Fruit fly (Drosophila melanogaster) whole organism, embryonic: Measurements from ENCODE around the gene Cp190.

Source experiments
- C15 ChIP-seq: fragments of 200-800 bp; sonication (Bioruptor generic); IDR thresholded peaks from 3 replicates; pipeline ENCODE4 v1.3.6; 2022; ENCODE audit warnings: missing biosample characterization, missing genetic modification characterization
- CG1024 ChIP-seq: fragments of 200-800 bp; sonication (Bioruptor generic); IDR thresholded peaks from 2 replicates; pipeline ENCODE4 v1.3.6; 2022; ENCODE audit warnings: missing biosample characterization, missing genetic modification characterization
- CG10462 ChIP-seq: fragments of 200-800 bp; sonication (Bioruptor generic); optimal IDR thresholded peaks from 2 replicates; lab custom pipeline; 2016; ENCODE audit warnings: missing biosample characterization, missing genetic modification characterization
- CG10654 ChIP-seq: fragments of 200-800 bp; sonication (Bioruptor generic); optimal IDR thresholded peaks from 2 replicates; lab custom pipeline; 2016; ENCODE audit warnings: missing biosample characterization, missing genetic modification characterization
- CG12769 ChIP-seq: fragments of 200-800 bp; sonication (Bioruptor generic); optimal IDR thresholded peaks from 2 replicates; lab custom pipeline; 2019; ENCODE audit warnings: missing biosample characterization, mild to moderate bottlenecking, missing genetic modification characterization, moderate library complexity
- CG15073 ChIP-seq: fragments of 200-800 bp; sonication (Bioruptor generic); optimal IDR thresholded peaks from 2 replicates; lab custom pipeline; 2016; ENCODE audit warnings: missing biosample characterization, missing genetic modification characterization
- CG15514 ChIP-seq: fragments of 200-800 bp; sonication (Bioruptor generic); optimal IDR thresholded peaks from 3 replicates; lab custom pipeline; 2017; ENCODE audit warnings: missing biosample characterization, missing genetic modification characterization, mild to moderate bottlenecking, moderate library complexity, missing genetic modification reagents
- CG15601 ChIP-seq: fragments of 200-800 bp; sonication (Bioruptor generic); optimal IDR thresholded peaks from 3 replicates; lab custom pipeline; 2019; ENCODE audit warnings: missing biosample characterization, mild to moderate bottlenecking, missing genetic modification characterization, moderate library complexity
- CG1603 ChIP-seq: fragments of 200-800 bp; sonication (Bioruptor generic); optimal IDR thresholded peaks from 2 replicates; lab custom pipeline; 2019; ENCODE audit warnings: missing biosample characterization, mild to moderate bottlenecking, missing genetic modification characterization, moderate library complexity
- CG16815 ChIP-seq: fragments of 200-800 bp; sonication (Bioruptor generic); optimal IDR thresholded peaks from 3 replicates; lab custom pipeline; 2017; ENCODE audit warnings: missing biosample characterization, mild to moderate bottlenecking, missing genetic modification characterization
- CG16863 ChIP-seq: fragments of 200-800 bp; sonication (Bioruptor generic); optimal IDR thresholded peaks from 3 replicates; lab custom pipeline; 2016; ENCODE audit warnings: missing biosample characterization, missing genetic modification characterization
- CG1832 ChIP-seq: fragments of 200-800 bp; sonication (Bioruptor generic); optimal IDR thresholded peaks from 2 replicates; lab custom pipeline; 2017; ENCODE audit warnings: missing biosample characterization, mild to moderate bottlenecking, missing genetic modification characterization, inconsistent platforms
- CG33213 ChIP-seq: fragments of 200-800 bp; sonication (Bioruptor generic); optimal IDR thresholded peaks from 3 replicates; lab custom pipeline; 2016; ENCODE audit warnings: missing biosample characterization, missing genetic modification characterization
- CG33557 ChIP-seq: fragments of 200-800 bp; sonication (Bioruptor generic); optimal IDR thresholded peaks from 2 replicates; lab custom pipeline; 2019; ENCODE audit warnings: missing biosample characterization, mild to moderate bottlenecking, missing genetic modification characterization, moderate library complexity
- CG34224 ChIP-seq: fragments of 200-800 bp; sonication (Bioruptor generic); IDR thresholded peaks from 3 replicates; pipeline ENCODE4 v1.3.6; 2022; ENCODE audit warnings: missing biosample characterization, missing genetic modification characterization; ENCODE audit not compliant: partially characterized antibody
- CG9215 ChIP-seq: fragments of 200-800 bp; sonication (Bioruptor generic); IDR thresholded peaks from 2 replicates; pipeline ENCODE4 v1.3.6; 2022; ENCODE audit warnings: missing biosample characterization, missing genetic modification characterization
- Chrac-16 ChIP-seq: fragments of 200-800 bp; sonication (Bioruptor generic); optimal IDR thresholded peaks from 3 replicates; lab custom pipeline; 2016; ENCODE audit warnings: missing biosample characterization, missing genetic modification characterization
- CoRest ChIP-seq: fragments of 200-800 bp; sonication (Bioruptor generic); optimal IDR thresholded peaks from 3 replicates; lab custom pipeline; 2018; ENCODE audit warnings: missing biosample characterization, mild to moderate bottlenecking, missing genetic modification characterization, moderate library complexity
- Dref ChIP-seq: fragments of 200-800 bp; sonication (Bioruptor generic); IDR thresholded peaks from 2 replicates; pipeline ENCODE4 v1.3.6; 2022; ENCODE audit warnings: missing biosample characterization, missing genetic modification characterization
- Gug ChIP-seq: fragments of 200-800 bp; sonication (Bioruptor generic); IDR thresholded peaks from 4 replicates; pipeline ENCODE4 v1.3.6; 2022; ENCODE audit warnings: missing biosample characterization, missing genetic modification characterization
- H15 ChIP-seq: fragments of 200-800 bp; sonication (Bioruptor generic); IDR thresholded peaks from 3 replicates; pipeline ENCODE4 v1.3.6; 2022; ENCODE audit warnings: missing biosample characterization, missing genetic modification characterization
- Hmr ChIP-seq: fragments of 200-800 bp; sonication (Bioruptor generic); optimal IDR thresholded peaks from 3 replicates; lab custom pipeline; 2017; ENCODE audit warnings: mild to moderate bottlenecking, missing biosample characterization, missing genetic modification reagents, missing genetic modification characterization
- Nf-YA ChIP-seq: fragments of 200-800 bp; sonication (Bioruptor generic); IDR thresholded peaks from 2 replicates; pipeline ENCODE4 v1.3.6; 2022; ENCODE audit warnings: missing biosample characterization, missing genetic modification characterization
- Tbp ChIP-seq: fragments of >200 bp; optimal IDR thresholded peaks from 2 replicates; lab custom pipeline; 2018; ENCODE audit warnings: missing biosample characterization, missing genetic modification characterization
- Xbp1 ChIP-seq: fragments of 200-800 bp; sonication (Bioruptor generic); optimal IDR thresholded peaks from 3 replicates; lab custom pipeline; 2016; ENCODE audit warnings: missing biosample characterization, mild to moderate bottlenecking, missing genetic modification characterization
- al ChIP-seq: fragments of 200-800 bp; sonication (Bioruptor generic); IDR thresholded peaks from 2 replicates; pipeline ENCODE4 v1.3.6; 2022; ENCODE audit warnings: missing biosample characterization, missing genetic modification characterization
- ato ChIP-seq: fragments of 200-800 bp; sonication (Bioruptor generic); IDR thresholded peaks from 2 replicates; pipeline ENCODE4 v1.3.6; 2022; ENCODE audit warnings: missing biosample characterization, missing genetic modification characterization; ENCODE audit not compliant: partially characterized antibody
- bbx ChIP-seq: fragments of 200-800 bp; sonication (Bioruptor generic); IDR thresholded peaks from 2 replicates; pipeline ENCODE4 v1.3.6; 2022; ENCODE audit warnings: missing biosample characterization, missing genetic modification characterization; ENCODE audit not compliant: partially characterized antibody
- cg ChIP-seq: fragments of 200-800 bp; sonication (Bioruptor generic); optimal IDR thresholded peaks from 3 replicates; lab custom pipeline; 2019; ENCODE audit warnings: missing biosample characterization, mild to moderate bottlenecking, missing genetic modification characterization, moderate library complexity
- ci ChIP-seq: fragments of 200-800 bp; sonication (Bioruptor generic); IDR thresholded peaks from 3 replicates; pipeline ENCODE4 v1.3.6; 2022; ENCODE audit warnings: missing biosample characterization, missing genetic modification characterization
- fru ChIP-seq: fragments of >200 bp; optimal IDR thresholded peaks from 2 replicates; lab custom pipeline; 2017
- fu2 ChIP-seq: fragments of 200-800 bp; sonication (Bioruptor generic); optimal IDR thresholded peaks from 2 replicates; lab custom pipeline; 2016; ENCODE audit warnings: missing biosample characterization, missing genetic modification characterization
- ind ChIP-seq: fragments of 200-800 bp; sonication (Bioruptor generic); optimal IDR thresholded peaks from 3 replicates; lab custom pipeline; 2016; ENCODE audit warnings: missing biosample characterization, missing genetic modification characterization
- insv ChIP-seq, 2 experiments: fragments of 200-800 bp; sonication (Bioruptor generic); optimal IDR thresholded peaks; 3 replicates each; lab custom pipeline; 2016 to 2018; ENCODE audit warnings: missing biosample characterization in 2 of 2, missing genetic modification characterization in 2 of 2
- jumu ChIP-seq: fragments of 200-800 bp; sonication (Bioruptor generic); optimal IDR thresholded peaks from 3 replicates; lab custom pipeline; 2016; ENCODE audit warnings: missing biosample characterization, missing genetic modification characterization
- lola ChIP-seq, 3 experiments: fragments of >200 bp in 2 of 3; fragments of 200-800 bp in 1 of 3; sonication (Bioruptor generic) in 1 of 3; optimal IDR thresholded peaks; 2 replicates each; lab custom pipeline; 2017 to 2019; ENCODE audit warnings: missing biosample characterization in 3 of 3, missing genetic modification characterization in 3 of 3, mild to moderate bottlenecking in 1 of 3, moderate library complexity in 1 of 3
- maf-S ChIP-seq: fragments of 200-800 bp; sonication (Bioruptor generic); optimal IDR thresholded peaks from 2 replicates; lab custom pipeline; 2016; ENCODE audit warnings: missing biosample characterization, missing genetic modification characterization
- mld ChIP-seq: fragments of 200-800 bp; sonication (Bioruptor generic); IDR thresholded peaks from 3 replicates; pipeline ENCODE4 v1.3.6; 2022; ENCODE audit warnings: missing biosample characterization, missing genetic modification characterization; ENCODE audit not compliant: partially characterized antibody
- odd ChIP-seq: fragments of 200-800 bp; sonication (Bioruptor generic); optimal IDR thresholded peaks from 2 replicates; lab custom pipeline; 2017; ENCODE audit warnings: missing biosample characterization, mild to moderate bottlenecking, missing genetic modification characterization
- org-1 ChIP-seq: fragments of 200-800 bp; sonication (Bioruptor generic); optimal IDR thresholded peaks from 2 replicates; lab custom pipeline; 2017; ENCODE audit warnings: missing biosample characterization, missing genetic modification characterization
- pan ChIP-seq, 4 experiments: fragments of >200 bp in 3 of 4; fragments of 200-800 bp in 1 of 4; sonication (Bioruptor generic) in 1 of 4; optimal IDR thresholded peaks in 3 of 4; IDR thresholded peaks in 1 of 4; 2 replicates each; pipeline versions ENCODE4 v1.3.6 to Lab custom; 2017 to 2022; ENCODE audit warnings: missing biosample characterization in 2 of 4, missing genetic modification characterization in 2 of 4, mixed read lengths in 1 of 4
- pb ChIP-seq: fragments of 200-800 bp; sonication (Bioruptor generic); optimal IDR thresholded peaks from 3 replicates; lab custom pipeline; 2016; ENCODE audit warnings: missing biosample characterization, missing genetic modification characterization
- pfk ChIP-seq: fragments of 200-800 bp; sonication (Bioruptor generic); optimal IDR thresholded peaks from 2 replicates; lab custom pipeline; 2018; ENCODE audit warnings: missing biosample characterization, mild to moderate bottlenecking, missing genetic modification characterization, moderate library complexity
- schlank ChIP-seq: fragments of 200-800 bp; sonication (Bioruptor generic); optimal IDR thresholded peaks from 2 replicates; lab custom pipeline; 2018; ENCODE audit warnings: missing biosample characterization, mild to moderate bottlenecking, missing genetic modification characterization
- ttk ChIP-seq: fragments of 200-800 bp; sonication (Bioruptor generic); IDR thresholded peaks from 2 replicates; pipeline ENCODE4 v2.1.2; 2022; ENCODE audit warnings: missing biosample characterization, missing genetic modification characterization
- unc-4 ChIP-seq: fragments of 200-800 bp; sonication (Bioruptor generic); IDR thresholded peaks from 2 replicates; pipeline ENCODE4 v1.3.6; 2022; ENCODE audit warnings: missing biosample characterization, missing genetic modification characterization; ENCODE audit not compliant: partially characterized antibody
- unpg ChIP-seq: fragments of 200-800 bp; sonication (Bioruptor generic); optimal IDR thresholded peaks from 3 replicates; lab custom pipeline; 2018; ENCODE audit warnings: missing biosample characterization, mild to moderate bottlenecking, missing genetic modification characterization, moderate library complexity
- vfl ChIP-seq: fragments of 200-800 bp; sonication (Bioruptor generic); optimal IDR thresholded peaks from 2 replicates; lab custom pipeline; 2016; ENCODE audit warnings: missing biosample characterization, missing genetic modification characterization

The Cp190 gene

dm6 chr3R:15277926-15278869, 3.2 kb upstream of the Cp190 start, which contains the start of the genes MRG15 and Tm1 (continued):
- TF ChIP-seq C15 (GFP tag; lab: Robert Waterston, UW) (no peak), mld (GFP tag; lab: Robert Waterston, UW) (peak; percentile 43; the same call in 1 of the 3 replicates), Hmr (GFP tag; lab: Kevin White, UChicago) (no peak), insv (GFP tag; optimal IDR thresholded peaks at IDR 0.05; lab: Kevin White, UChicago) (no peak), fru (lab: Kevin White, UChicago) (no peak), odd (GFP tag; lab: Kevin White, UChicago) (no peak), CG15514 (GFP tag; lab: Kevin White, UChicago) (peak; percentile 38), Gug (no peak), bbx (GFP tag; lab: Robert Waterston, UW) (peak; percentile 80), Xbp1 (GFP tag; lab: Kevin White, UChicago) (no peak), CG33557 (GFP tag; lab: Kevin White, UChicago) (no peak), vfl (GFP tag; lab: Kevin White, UChicago) (no peak), CG1832 (GFP tag; lab: Kevin White, UChicago) (no peak), CG33213 (no peak), Nf-YA (GFP tag; lab: Robert Waterston, UW) (no peak), CG16863 (GFP tag; lab: Kevin White, UChicago) (no peak), pfk (no peak), cg (GFP tag; lab: Kevin White, UChicago) (no peak), Tbp (no peak), CG16815 (GFP tag; lab: Kevin White, UChicago) (no peak), ci (0 out of 3 replicates have a peak, but pooled peaks have one; percentile 36), fu2 (no peak), Dref (GFP tag; lab: Robert Waterston, UW) (peak; percentile 77), CG9215 (GFP tag; lab: Robert Waterston, UW) (no peak), schlank (no peak), CoRest (tag; lab: Kevin White, UChicago) (no peak), CG34224 (GFP tag; lab: Robert Waterston, UW) (peak; percentile 54), al (no peak), CG10654 (no peak), CG15601 (no peak), lola (GFP tag; optimal IDR thresholded peaks at IDR 0.05; lab: Kevin White, UChicago) (no peak), ato (GFP tag; lab: Robert Waterston, UW) (peak; percentile 56), Chrac-16 (no peak), ttk (no peak), pb (no peak), CG10462 (GFP tag; lab: Kevin White, UChicago) (no peak), H15 (GFP tag; lab: Robert Waterston, UW) (no peak), unpg (GFP tag; lab: Kevin White, UChicago) (no peak), org-1 (GFP tag; lab: Kevin White, UChicago) (no peak), CG15073 (GFP tag; lab: Kevin White, UChicago) (no peak), ind (GFP tag; lab: Kevin White, UChicago) (no peak), CG1603 (tag; lab: Kevin White, UChicago) (peak; percentile 55), maf-S (GFP tag; lab: Kevin White, UChicago) (no peak), pan (optimal IDR thresholded peaks at IDR 0.05; lab: Kevin White, UChicago) (no peak), pan (GFP tag; optimal IDR thresholded peaks at IDR 0.05 in 1 of 2, IDR thresholded peaks at IDR 0.05 in 1 of 2) (no peak), CG12769 (tag; lab: Kevin White, UChicago) (no peak), CG1024 (GFP tag; lab: Robert Waterston, UW) (no peak), jumu (GFP tag; lab: Kevin White, UChicago) (peak; percentile 27), unc-4 (peak; percentile 70)
